Worm (Caenorhabditis elegans) whole organism, young adult: ENCODE results near the gene fbxa-15.
A peak's percentile ranks its signal among the peaks of the same experiment; 100 is the strongest.

ENCODE experiments used
- F33H1.4 ChIP-seq: fragments of 200-800 bp; sonication (Bioruptor generic); IDR thresholded peaks from 2 replicates; pipeline ENCODE4 v1.3.6; 2022; ENCODE audit warnings: missing genetic modification reagents, missing genetic modification characterization, missing compliant biosample characterization
- F37B4.10 ChIP-seq: fragments of 200-800 bp; sonication (Bioruptor generic); IDR thresholded peaks from 2 replicates; pipeline ENCODE4 v1.3.6; 2022; ENCODE audit warnings: missing genetic modification characterization, missing compliant biosample characterization
- F52B5.7 ChIP-seq: sonication (generic microtip); optimal IDR thresholded peaks from 2 replicates; lab custom pipeline; 2016; ENCODE audit warnings: mild to moderate bottlenecking, missing genetic modification characterization, missing compliant biosample characterization
- F55B11.4 ChIP-seq: sonication (generic microtip); optimal IDR thresholded peaks from 2 replicates; lab custom pipeline; 2016; ENCODE audit warnings: missing compliant biosample characterization, missing genetic modification characterization, borderline replicate concordance; ENCODE audit not compliant: insufficient read depth
- F57C9.4 ChIP-seq: sonication (generic microtip); optimal IDR thresholded peaks from 2 replicates; lab custom pipeline; 2017; ENCODE audit warnings: mild to moderate bottlenecking, missing genetic modification characterization, missing compliant biosample characterization
- K11D2.4 ChIP-seq: fragments of 200-800 bp; sonication (Bioruptor generic); IDR thresholded peaks from 2 replicates; pipeline ENCODE4 v1.3.6; 2022; ENCODE audit warnings: missing genetic modification reagents, missing genetic modification characterization, missing compliant biosample characterization
- T26A5.8 ChIP-seq: sonication (generic microtip); optimal IDR thresholded peaks from 2 replicates; lab custom pipeline; 2016; ENCODE audit warnings: missing genetic modification characterization, missing compliant biosample characterization
- Y79H2A.3 ChIP-seq: fragments of 200-800 bp; sonication (Bioruptor generic); conservative IDR thresholded peaks from 2 replicates; pipeline ENCODE4 v1.3.6; 2022; ENCODE audit warnings: missing genetic modification reagents, missing genetic modification characterization, missing compliant biosample characterization
- akir-1 ChIP-seq: fragments of 200-800 bp; sonication (Bioruptor generic); optimal IDR thresholded peaks from 2 replicates; lab custom pipeline; 2018; ENCODE audit warnings: mild to moderate bottlenecking, missing genetic modification characterization, moderate library complexity, missing compliant biosample characterization
- ama-1 ChIP-seq, 3 experiments: fragments of 150-350 bp in 1 of 3; sonication (generic microtip) in 2 of 3; optimal IDR thresholded peaks; 2 replicates each; lab custom pipeline; 2014 to 2018; ENCODE audit warnings: missing biosample characterization in 2 of 3, missing genetic modification characterization in 2 of 3, missing genetic modification reagents in 2 of 3
- aptf-3 ChIP-seq: fragments of 200-800 bp; sonication (Bioruptor generic); IDR thresholded peaks from 2 replicates; pipeline ENCODE4 v1.3.6; 2022; ENCODE audit warnings: missing genetic modification characterization, missing compliant biosample characterization
- attf-3 ChIP-seq: fragments of 200-800 bp; sonication (Bioruptor generic); conservative IDR thresholded peaks from 2 replicates; pipeline ENCODE4 v1.3.6; 2022; ENCODE audit warnings: missing genetic modification reagents, missing genetic modification characterization, missing compliant biosample characterization
- ceh-100 ChIP-seq: fragments of 200-800 bp; sonication (Bioruptor generic); IDR thresholded peaks from 2 replicates; pipeline ENCODE4 v1.3.6; 2022; ENCODE audit warnings: missing genetic modification reagents, missing genetic modification characterization, missing compliant biosample characterization
- ceh-91 ChIP-seq: fragments of 200-800 bp; sonication (Bioruptor generic); IDR thresholded peaks from 2 replicates; pipeline ENCODE4 v1.3.6; 2022; ENCODE audit warnings: missing genetic modification reagents, missing genetic modification characterization, missing compliant biosample characterization
- dox-1 ChIP-seq: fragments of 200-800 bp; sonication (Bioruptor generic); IDR thresholded peaks from 2 replicates; pipeline ENCODE4 v1.3.6; 2022; ENCODE audit warnings: missing genetic modification reagents, missing genetic modification characterization, missing compliant biosample characterization
- dpff-1 ChIP-seq: sonication (generic microtip); optimal IDR thresholded peaks from 2 replicates; lab custom pipeline; 2017; ENCODE audit warnings: mild to moderate bottlenecking, missing genetic modification characterization, missing compliant biosample characterization
- egl-18 ChIP-seq: fragments of 200-800 bp; sonication (Bioruptor generic); IDR thresholded peaks from 2 replicates; pipeline ENCODE4 v1.3.6; 2022; ENCODE audit warnings: missing genetic modification reagents, missing genetic modification characterization, missing compliant biosample characterization
- fkh-3 ChIP-seq: sonication (generic microtip); optimal IDR thresholded peaks from 2 replicates; lab custom pipeline; 2016; ENCODE audit warnings: mild to moderate bottlenecking, missing genetic modification characterization, missing compliant biosample characterization
- hmg-1.2 ChIP-seq: fragments of 200-800 bp; sonication (Bioruptor generic); IDR thresholded peaks from 2 replicates; pipeline ENCODE4 v1.3.6; 2022; ENCODE audit warnings: missing genetic modification reagents, missing genetic modification characterization, missing compliant biosample characterization
- lin-40 ChIP-seq: sonication (generic microtip); optimal IDR thresholded peaks from 2 replicates; lab custom pipeline; 2016; ENCODE audit warnings: missing genetic modification characterization, mild to moderate bottlenecking, missing compliant biosample characterization, missing genotype, missing genetic modification reagents
- lin-54 ChIP-seq: fragments of 200-800 bp; sonication (Bioruptor generic); optimal IDR thresholded peaks from 2 replicates; lab custom pipeline; 2018; ENCODE audit warnings: mild to moderate bottlenecking, missing genetic modification characterization, missing compliant biosample characterization
- lir-1 ChIP-seq: fragments of 200-800 bp; sonication (Bioruptor generic); conservative IDR thresholded peaks from 2 replicates; pipeline ENCODE4 v1.3.6; 2022; ENCODE audit warnings: missing genetic modification reagents, missing genetic modification characterization, missing compliant biosample characterization
- madf-10 ChIP-seq: sonication (generic microtip); optimal IDR thresholded peaks from 2 replicates; lab custom pipeline; 2016; ENCODE audit warnings: mild to moderate bottlenecking, missing genetic modification characterization, missing compliant biosample characterization
- madf-3 ChIP-seq: fragments of 200-800 bp; sonication (Bioruptor generic); IDR thresholded peaks from 2 replicates; pipeline ENCODE4 v1.3.6; 2022; ENCODE audit warnings: missing genetic modification reagents, missing genetic modification characterization, missing compliant biosample characterization
- mel-28 ChIP-seq: sonication (generic microtip); optimal IDR thresholded peaks from 2 replicates; lab custom pipeline; 2016; ENCODE audit warnings: borderline replicate concordance, mild to moderate bottlenecking, missing genetic modification characterization, missing compliant biosample characterization
- mxl-1 ChIP-seq: sonication (generic microtip); optimal IDR thresholded peaks from 2 replicates; lab custom pipeline; 2016; ENCODE audit warnings: missing genetic modification characterization, missing compliant biosample characterization
- nhr-80 ChIP-seq: sonication (generic microtip); optimal IDR thresholded peaks from 2 replicates; lab custom pipeline; 2016; ENCODE audit warnings: missing genetic modification characterization, missing compliant biosample characterization
- pbrm-1 ChIP-seq: fragments of 200-800 bp; sonication (Bioruptor generic); IDR thresholded peaks from 2 replicates; pipeline ENCODE4 v1.3.6; 2022; ENCODE audit warnings: missing genetic modification reagents, missing genetic modification characterization, missing compliant biosample characterization
- pha-4 ChIP-seq: fragments of 150-350 bp; sonication (generic microtip); optimal IDR thresholded peaks from 2 replicates; lab custom pipeline; 2014; ENCODE audit warnings: missing biosample characterization, missing genetic modification reagents, missing genetic modification characterization
- snpc-3.4 ChIP-seq: sonication (generic microtip); optimal IDR thresholded peaks from 2 replicates; lab custom pipeline; 2017; ENCODE audit warnings: missing genetic modification characterization, mild to moderate bottlenecking, missing compliant biosample characterization, antibody characterized with exemption, moderate library complexity, missing genotype, missing genetic modification reagents
- sptf-2 ChIP-seq: fragments of 200-800 bp; sonication (Bioruptor generic); optimal IDR thresholded peaks from 2 replicates; lab custom pipeline; 2018; ENCODE audit warnings: mild to moderate bottlenecking, missing genetic modification characterization, missing compliant biosample characterization
- tbp1 ChIP-seq: fragments of 200-800 bp; sonication (Bioruptor generic); optimal IDR thresholded peaks from 2 replicates; lab custom pipeline; 2018; ENCODE audit warnings: mild to moderate bottlenecking, missing genetic modification characterization, missing compliant biosample characterization
- tbx-9 ChIP-seq: sonication (generic microtip); optimal IDR thresholded peaks from 2 replicates; lab custom pipeline; 2016; ENCODE audit warnings: borderline replicate concordance, missing genetic modification characterization, inconsistent platforms, missing compliant biosample characterization
- unc-62 ChIP-seq: fragments of 150-350 bp; optimal IDR thresholded peaks from 2 replicates; lab custom pipeline; 2014; ENCODE audit warnings: missing biosample characterization, missing genetic modification reagents, missing genetic modification characterization
- xnd-1 ChIP-seq: sonication (generic microtip); optimal IDR thresholded peaks from 2 replicates; lab custom pipeline; 2016; ENCODE audit warnings: missing genotype, missing genetic modification reagents, missing genetic modification characterization, missing compliant biosample characterization
- ztf-18 ChIP-seq: sonication (generic microtip); optimal IDR thresholded peaks from 2 replicates; lab custom pipeline; 2016; ENCODE audit warnings: missing genotype, mild to moderate bottlenecking, missing genetic modification characterization, missing compliant biosample characterization
- ztf-22 ChIP-seq: fragments of 200-800 bp; sonication (Bioruptor generic); optimal IDR thresholded peaks from 2 replicates; lab custom pipeline; 2018; ENCODE audit warnings: mild to moderate bottlenecking, missing genetic modification characterization, moderate library complexity, missing compliant biosample characterization
- ztf-25 ChIP-seq: fragments of 200-800 bp; sonication (Bioruptor generic); IDR thresholded peaks from 2 replicates; pipeline ENCODE4 v1.3.6; 2022; ENCODE audit warnings: missing genetic modification reagents, missing genetic modification characterization, missing compliant biosample characterization
- ztf-28 ChIP-seq: fragments of 200-800 bp; sonication (Bioruptor generic); IDR thresholded peaks from 2 replicates; pipeline ENCODE4 v1.3.6; 2022; ENCODE audit warnings: missing genetic modification reagents, missing genetic modification characterization, missing compliant biosample characterization

fbxa-15 gene

DNA sequence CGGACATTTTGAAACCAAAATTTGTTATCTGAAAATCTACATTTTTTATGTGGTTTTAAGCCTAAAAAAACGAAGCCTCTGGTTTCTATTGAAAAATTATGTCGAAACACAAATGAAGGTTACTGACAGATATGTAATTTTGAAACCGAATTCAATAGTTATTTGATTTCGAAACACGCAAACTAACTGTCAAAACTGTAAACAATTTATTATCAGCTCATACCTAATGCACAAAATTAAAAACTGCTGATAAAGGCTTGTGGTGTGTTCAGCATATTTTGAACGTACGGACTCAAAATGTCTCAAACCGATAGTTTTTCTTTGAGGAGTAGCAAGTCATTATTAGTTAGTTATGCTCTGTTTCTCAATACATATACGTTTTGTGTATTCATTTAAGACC is 21.0 kb upstream of the fbxa-15 start, which contains the start of gene fbxa-26 (continued):
- TF ChIP-seq lin-54 (no peak), hmg-1.2 (GFP tag; lab: Robert Waterston, UW) (no peak), unc-62 (peak; percentile 0), xnd-1 (tag; lab: Kevin White, UChicago) (no peak), pha-4 (tag; lab: Kevin White, UChicago) (no peak), attf-3 (GFP tag; lab: Robert Waterston, UW) (no peak)

- TF ChIP-seq ztf-28 (GFP tag; lab: Robert Waterston, UW) (no peak), K11D2.4 (no peak), ztf-18 (tag; lab: Kevin White, UChicago) (no peak), tbx-9 (no peak), madf-10 (tag; lab: Kevin White, UChicago) (no peak), xnd-1 (tag; lab: Kevin White, UChicago) (no peak), mxl-1 (no peak), ama-1 (optimal IDR thresholded peaks at IDR 0.05; lab: Kevin White, UChicago) (no peak), ama-1 (GFP tag; optimal IDR thresholded peaks at IDR 0.05; lab: Kevin White, UChicago) (no peak), dox-1 (no peak)
These were observed 18.8 kb upstream of the fbxa-15 start, which contains the start of gene fbxa-5 for ce11 chrIII:1340240-1340639. Gene fbxa-5, minus strand, starts transcription at chrIII:1340340.

- TF ChIP-seq F33H1.4 (GFP tag; lab: Robert Waterston, UW): no peak
- 0 out of 2 replicates have a peak, but pooled peaks have one; percentile 8 for TF ChIP-seq pbrm-1
- TF ChIP-seq nhr-80 (tag; lab: Kevin White, UChicago): peak; percentile 59
These were observed 10.4 kb upstream of the fbxa-15 start, which contains the start of gene Y82E9BL.19 for ce11 chrIII:1331894-1332293. Gene Y82E9BL.19, plus strand, starts transcription at chrIII:1332016.

- TF ChIP-seq sptf-2 (GFP tag; lab: Kevin White, UChicago) (no peak), F37B4.10 (GFP tag; lab: Robert Waterston, UW) (no peak), Y79H2A.3 (GFP tag; lab: Robert Waterston, UW) (no peak), F57C9.4 (tag; lab: Kevin White, UChicago) (no peak), mel-28 (tag; lab: Kevin White, UChicago) (no peak), ceh-100 (GFP tag; lab: Robert Waterston, UW) (no peak), madf-10 (tag; lab: Kevin White, UChicago) (no peak), T26A5.8 (tag; lab: Kevin White, UChicago) (no peak)
- TF ChIP-seq, all 124 proteins: peak for 0
These were observed 5.0 kb upstream of the fbxa-15 start, which contains the start of gene Y82E9BL.18 for ce11 chrIII:1326490-1326889. Gene Y82E9BL.18, plus strand, starts transcription at chrIII:1326790.

ce11 chrIII:1324513-1324912 is 3.1 kb upstream of the fbxa-15 start, which contains the start of gene fbxa-14:
Gene fbxa-14, minus strand, starts transcription at chrIII:1324613.
- TF ChIP-seq F55B11.4 (tag; lab: Kevin White, UChicago) (no peak), madf-3 (GFP tag; lab: Robert Waterston, UW) (no peak), dpff-1 (tag; lab: Kevin White, UChicago) (no peak), fkh-3 (no peak), ceh-91 (GFP tag; lab: Robert Waterston, UW) (no peak), lin-40 (tag; lab: Kevin White, UChicago) (no peak), snpc-3.4 (tag; lab: Kevin White, UChicago) (no peak), lir-1 (GFP tag; lab: Robert Waterston, UW) (no peak), egl-18 (no peak), ztf-25 (GFP tag; lab: Robert Waterston, UW) (no peak), T26A5.8 (tag; lab: Kevin White, UChicago) (no peak), aptf-3 (GFP tag; lab: Robert Waterston, UW) (no peak), tbp1 (GFP tag; lab: Kevin White, UChicago) (no peak), hmg-1.2 (GFP tag; lab: Robert Waterston, UW) (no peak), F52B5.7 (tag; lab: Kevin White, UChicago) (no peak), akir-1 (no peak), ztf-22 (GFP tag; lab: Kevin White, UChicago) (no peak), unc-62 (no peak), F33H1.4 (GFP tag; lab: Robert Waterston, UW) (no peak)
